Worm (Caenorhabditis elegans) whole organism, midembryonic: ENCODE measurements around the gene cul-1.

Experiments
- T22C8.4 ChIP-seq: fragments of 200-800 bp; sonication (Bioruptor generic); IDR thresholded peaks from 2 replicates; pipeline ENCODE4 v1.3.6; 2022; ENCODE audit warnings: missing genetic modification characterization, missing compliant biosample characterization
- cog-1 ChIP-seq: sonication (generic microtip); optimal IDR thresholded peaks from 2 replicates; lab custom pipeline; 2016; ENCODE audit warnings: missing genetic modification characterization, missing compliant biosample characterization
- flt-1 ChIP-seq: fragments of 200-800 bp; sonication (Bioruptor generic); IDR thresholded peaks from 2 replicates; pipeline ENCODE4 v1.3.6; 2022; ENCODE audit warnings: missing genetic modification characterization, missing compliant biosample characterization
- klf-2 ChIP-seq: fragments of 200-800 bp; sonication (Bioruptor generic); conservative IDR thresholded peaks from 2 replicates; pipeline ENCODE4 v1.3.6; 2022; ENCODE audit warnings: missing genetic modification reagents, missing genetic modification characterization, missing compliant biosample characterization
- med-1 ChIP-seq: sonication (generic microtip); optimal IDR thresholded peaks from 2 replicates; lab custom pipeline; 2017; ENCODE audit warnings: missing genetic modification characterization, mild to moderate bottlenecking, missing compliant biosample characterization, antibody characterized with exemption, missing genetic modification reagents; ENCODE audit not compliant: insufficient read depth
- ref-1 ChIP-seq: fragments of 200-800 bp; sonication (Bioruptor generic); conservative IDR thresholded peaks from 2 replicates; pipeline ENCODE4 v1.3.6; 2022; ENCODE audit warnings: missing genetic modification reagents, missing genetic modification characterization, missing compliant biosample characterization
- tab-1 ChIP-seq: fragments of 200-800 bp; sonication (Bioruptor generic); IDR thresholded peaks from 2 replicates; pipeline ENCODE4 v1.3.6; 2022; ENCODE audit warnings: missing genetic modification characterization, missing compliant biosample characterization
- ztf-23 ChIP-seq: fragments of 200-800 bp; sonication (Bioruptor generic); IDR thresholded peaks from 2 replicates; pipeline ENCODE4 v1.3.6; 2022; ENCODE audit warnings: missing genetic modification reagents, missing genetic modification characterization, missing compliant biosample characterization

DNA sequence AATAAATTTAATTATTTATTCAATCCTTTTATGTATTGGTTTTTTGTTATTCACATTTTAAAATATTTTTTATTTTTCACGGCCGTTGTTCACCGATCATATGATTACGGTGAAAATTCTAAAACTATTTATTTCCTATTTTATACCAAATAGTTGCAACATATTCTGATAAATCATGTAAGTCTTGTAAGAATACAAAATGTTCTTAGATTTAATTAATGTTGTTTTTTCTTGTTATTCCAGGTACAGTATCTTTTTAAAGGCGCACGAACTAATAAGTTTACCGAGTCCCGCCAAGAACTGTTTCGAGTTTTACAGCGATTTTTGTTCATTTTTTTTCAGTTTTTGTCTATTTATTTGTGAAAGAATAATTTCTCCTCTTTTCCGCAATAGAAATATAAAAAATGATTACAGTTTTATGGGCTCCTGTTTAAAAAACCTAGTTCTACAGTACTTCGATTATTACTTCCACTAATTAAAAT, 1.4 kb upstream of the cul-1 start, which contains the start of gene D2045.5:
- TF ChIP-seq tab-1 (GFP tag; lab: Robert Waterston, UW) (no peak), flt-1 (GFP tag; lab: Robert Waterston, UW) (no peak), ztf-23 (no peak), med-1 (no peak), T22C8.4 (GFP tag; lab: Robert Waterston, UW) (no peak), klf-2 (GFP tag; lab: Robert Waterston, UW) (no peak), cog-1 (tag; lab: Kevin White, UChicago) (no peak), ref-1 (GFP tag; lab: Robert Waterston, UW) (no peak)
